Worm (Caenorhabditis elegans) whole organism, young adult: ENCODE measurements around the gene ubc-19.
A peak's percentile ranks its signal among the peaks of the same experiment; 100 is the strongest.

Experiments used
- B0261.1 ChIP-seq: sonication (generic microtip); optimal IDR thresholded peaks from 2 replicates; lab custom pipeline; 2016; ENCODE audit warnings: mild to moderate bottlenecking, missing genetic modification characterization, moderate library complexity, missing compliant biosample characterization
- F10E7.11 ChIP-seq: sonication (generic microtip); optimal IDR thresholded peaks from 2 replicates; lab custom pipeline; 2017; ENCODE audit warnings: mild to moderate bottlenecking, missing genetic modification characterization, moderate library complexity, missing compliant biosample characterization
- F33H1.4 ChIP-seq: fragments of 200-800 bp; sonication (Bioruptor generic); IDR thresholded peaks from 2 replicates; pipeline ENCODE4 v1.3.6; 2022; ENCODE audit warnings: missing genetic modification reagents, missing genetic modification characterization, missing compliant biosample characterization
- F39B2.1 ChIP-seq: fragments of 200-800 bp; sonication (Bioruptor generic); IDR thresholded peaks from 2 replicates; pipeline ENCODE4 v1.3.6; 2022; ENCODE audit warnings: missing genetic modification reagents, missing genetic modification characterization, missing compliant biosample characterization
- K11D2.4 ChIP-seq: fragments of 200-800 bp; sonication (Bioruptor generic); IDR thresholded peaks from 2 replicates; pipeline ENCODE4 v1.3.6; 2022; ENCODE audit warnings: missing genetic modification reagents, missing genetic modification characterization, missing compliant biosample characterization
- T26A5.8 ChIP-seq: sonication (generic microtip); optimal IDR thresholded peaks from 2 replicates; lab custom pipeline; 2016; ENCODE audit warnings: missing genetic modification characterization, missing compliant biosample characterization
- Y53G8AR.9 ChIP-seq: fragments of 200-800 bp; sonication (Bioruptor generic); conservative IDR thresholded peaks from 2 replicates; pipeline ENCODE4 v1.3.6; 2022; ENCODE audit warnings: missing genetic modification reagents, missing genetic modification characterization, missing compliant biosample characterization
- Y56A3A.18 ChIP-seq: fragments of 200-800 bp; sonication (Bioruptor generic); IDR thresholded peaks from 2 replicates; pipeline ENCODE4 v1.3.6; 2022; ENCODE audit warnings: missing genetic modification reagents, missing genetic modification characterization, missing compliant biosample characterization
- Y67H2A.10 ChIP-seq: fragments of 200-800 bp; sonication (Bioruptor generic); conservative IDR thresholded peaks from 2 replicates; pipeline ENCODE4 v1.3.6; 2022; ENCODE audit warnings: missing genetic modification reagents, missing genetic modification characterization, missing compliant biosample characterization
- ama-1 ChIP-seq, 3 experiments: fragments of 150-350 bp in 1 of 3; sonication (generic microtip) in 2 of 3; optimal IDR thresholded peaks; 2 replicates each; lab custom pipeline; 2014 to 2018; ENCODE audit warnings: missing biosample characterization in 2 of 3, missing genetic modification characterization in 2 of 3, missing genetic modification reagents in 2 of 3
- aptf-2 ChIP-seq: fragments of 200-800 bp; sonication (Bioruptor generic); conservative IDR thresholded peaks from 2 replicates; pipeline ENCODE4 v1.3.6; 2022; ENCODE audit warnings: missing genetic modification reagents, missing genetic modification characterization, missing compliant biosample characterization
- athp-1 ChIP-seq: sonication (generic microtip); optimal IDR thresholded peaks from 2 replicates; lab custom pipeline; 2017; ENCODE audit warnings: mild to moderate bottlenecking, missing genetic modification characterization, missing compliant biosample characterization
- attf-5 ChIP-seq: fragments of 200-800 bp; sonication (Bioruptor generic); optimal IDR thresholded peaks from 2 replicates; lab custom pipeline; 2018; ENCODE audit warnings: mild to moderate bottlenecking, missing genetic modification characterization, missing compliant biosample characterization
- bed-1 ChIP-seq: fragments of 200-800 bp; sonication (Bioruptor generic); IDR thresholded peaks from 2 replicates; pipeline ENCODE4 v1.3.6; 2022; ENCODE audit warnings: missing genetic modification reagents, missing genetic modification characterization, missing compliant biosample characterization
- cebp-1 ChIP-seq, 2 experiments: fragments of 200-800 bp in 1 of 2; sonication (Bioruptor generic) in 1 of 2; sonication (generic microtip) in 1 of 2; IDR thresholded peaks in 1 of 2; optimal IDR thresholded peaks in 1 of 2; 2 replicates each; pipeline versions ENCODE4 v1.3.6 to Lab custom; 2017 to 2022; ENCODE audit warnings: missing compliant biosample characterization in 2 of 2, missing genetic modification characterization in 2 of 2, mild to moderate bottlenecking in 1 of 2, missing genetic modification reagents in 1 of 2, moderate library complexity in 1 of 2
- ceh-40 ChIP-seq: fragments of 200-800 bp; sonication (Bioruptor generic); IDR thresholded peaks from 2 replicates; pipeline ENCODE4 v1.3.6; 2022; ENCODE audit warnings: missing genetic modification characterization, missing compliant biosample characterization
- chd-7 ChIP-seq: sonication (generic microtip); optimal IDR thresholded peaks from 2 replicates; lab custom pipeline; 2016; ENCODE audit warnings: mild to moderate bottlenecking, missing genetic modification characterization, moderate library complexity, missing compliant biosample characterization
- dox-1 ChIP-seq: fragments of 200-800 bp; sonication (Bioruptor generic); IDR thresholded peaks from 2 replicates; pipeline ENCODE4 v1.3.6; 2022; ENCODE audit warnings: missing genetic modification reagents, missing genetic modification characterization, missing compliant biosample characterization
- dpl-1 ChIP-seq: fragments of 150-350 bp; optimal IDR thresholded peaks from 2 replicates; lab custom pipeline; 2014; ENCODE audit warnings: missing biosample characterization, missing genetic modification reagents, missing genetic modification characterization
- efl-1 ChIP-seq: fragments of 150-350 bp; optimal IDR thresholded peaks from 2 replicates; lab custom pipeline; 2014; ENCODE audit warnings: missing biosample characterization, missing genetic modification reagents, missing genetic modification characterization
- egl-18 ChIP-seq: fragments of 200-800 bp; sonication (Bioruptor generic); IDR thresholded peaks from 2 replicates; pipeline ENCODE4 v1.3.6; 2022; ENCODE audit warnings: missing genetic modification reagents, missing genetic modification characterization, missing compliant biosample characterization
- egrh-3 ChIP-seq: fragments of 200-800 bp; sonication (Bioruptor generic); IDR thresholded peaks from 2 replicates; pipeline ENCODE4 v1.3.6; 2022; ENCODE audit warnings: missing genetic modification reagents, missing genetic modification characterization, missing compliant biosample characterization
- ets-4 ChIP-seq: fragments of 200-800 bp; sonication (Bioruptor generic); optimal IDR thresholded peaks from 2 replicates; lab custom pipeline; 2018; ENCODE audit warnings: mild to moderate bottlenecking, missing genetic modification characterization, missing compliant biosample characterization
- hlh-26 ChIP-seq: fragments of 200-800 bp; sonication (Bioruptor generic); conservative IDR thresholded peaks from 2 replicates; pipeline ENCODE4 v1.3.6; 2022; ENCODE audit warnings: missing genetic modification reagents, missing genetic modification characterization, missing compliant biosample characterization
- let-526 ChIP-seq: fragments of 200-800 bp; sonication (Bioruptor generic); IDR thresholded peaks from 2 replicates; pipeline ENCODE4 v1.3.6; 2022; ENCODE audit warnings: missing genetic modification reagents, missing genetic modification characterization, missing compliant biosample characterization
- lin-26 ChIP-seq: fragments of 200-800 bp; sonication (Bioruptor generic); IDR thresholded peaks from 2 replicates; pipeline ENCODE4 v1.3.6; 2022; ENCODE audit warnings: missing genetic modification reagents, missing genetic modification characterization, missing compliant biosample characterization
- lin-40 ChIP-seq: sonication (generic microtip); optimal IDR thresholded peaks from 2 replicates; lab custom pipeline; 2016; ENCODE audit warnings: missing genetic modification characterization, mild to moderate bottlenecking, missing compliant biosample characterization, missing genotype, missing genetic modification reagents
- madf-8 ChIP-seq: fragments of 200-800 bp; sonication (Bioruptor generic); conservative IDR thresholded peaks from 2 replicates; pipeline ENCODE4 v1.3.6; 2022; ENCODE audit warnings: missing genetic modification reagents, missing genetic modification characterization, missing compliant biosample characterization
- mcd-1 ChIP-seq: fragments of 200-800 bp; sonication (Bioruptor generic); IDR thresholded peaks from 2 replicates; pipeline ENCODE4 v1.3.6; 2022; ENCODE audit warnings: missing genetic modification reagents, missing genetic modification characterization, missing compliant biosample characterization
- mes-4 ChIP-seq: sonication (generic microtip); optimal IDR thresholded peaks from 2 replicates; lab custom pipeline; 2016; ENCODE audit warnings: missing genotype, missing genetic modification characterization, missing compliant biosample characterization
- nhr-27 ChIP-seq: fragments of 200-800 bp; sonication (Bioruptor generic); optimal IDR thresholded peaks from 2 replicates; lab custom pipeline; 2018; ENCODE audit warnings: mild to moderate bottlenecking, missing genetic modification characterization, moderate library complexity, missing compliant biosample characterization
- repo-1 ChIP-seq: sonication (generic microtip); optimal IDR thresholded peaks from 2 replicates; lab custom pipeline; 2017; ENCODE audit warnings: mild to moderate bottlenecking, missing genetic modification characterization, missing compliant biosample characterization
- snpc-1.1 ChIP-seq: sonication (generic microtip); optimal IDR thresholded peaks from 2 replicates; lab custom pipeline; 2017; ENCODE audit warnings: missing genetic modification characterization, mild to moderate bottlenecking, missing compliant biosample characterization, antibody characterized with exemption, moderate library complexity, missing genotype, missing genetic modification reagents; ENCODE audit not compliant: insufficient read depth
- unc-130 ChIP-seq: sonication (generic microtip); optimal IDR thresholded peaks from 2 replicates; lab custom pipeline; 2016; ENCODE audit warnings: missing genetic modification reagents, missing genetic modification characterization, missing compliant biosample characterization
- xnd-1 ChIP-seq: sonication (generic microtip); optimal IDR thresholded peaks from 2 replicates; lab custom pipeline; 2016; ENCODE audit warnings: missing genotype, missing genetic modification reagents, missing genetic modification characterization, missing compliant biosample characterization
- zfh-2 ChIP-seq: fragments of 200-800 bp; sonication (Bioruptor generic); conservative IDR thresholded peaks from 2 replicates; pipeline ENCODE4 v1.3.6; 2022; ENCODE audit warnings: missing genetic modification reagents, missing genetic modification characterization, missing compliant biosample characterization
- zim-3 ChIP-seq: sonication (generic microtip); optimal IDR thresholded peaks from 2 replicates; lab custom pipeline; 2017; ENCODE audit warnings: mild to moderate bottlenecking, missing genetic modification characterization, moderate library complexity, missing compliant biosample characterization
- ztf-22 ChIP-seq: fragments of 200-800 bp; sonication (Bioruptor generic); optimal IDR thresholded peaks from 2 replicates; lab custom pipeline; 2018; ENCODE audit warnings: mild to moderate bottlenecking, missing genetic modification characterization, moderate library complexity, missing compliant biosample characterization
- ztf-25 ChIP-seq: fragments of 200-800 bp; sonication (Bioruptor generic); IDR thresholded peaks from 2 replicates; pipeline ENCODE4 v1.3.6; 2022; ENCODE audit warnings: missing genetic modification reagents, missing genetic modification characterization, missing compliant biosample characterization
- ztf-26 ChIP-seq: sonication (generic microtip); optimal IDR thresholded peaks from 2 replicates; lab custom pipeline; 2017; ENCODE audit warnings: missing genetic modification characterization, missing compliant biosample characterization
- ztf-28 ChIP-seq: fragments of 200-800 bp; sonication (Bioruptor generic); IDR thresholded peaks from 2 replicates; pipeline ENCODE4 v1.3.6; 2022; ENCODE audit warnings: missing genetic modification reagents, missing genetic modification characterization, missing compliant biosample characterization
- ztf-3 ChIP-seq: fragments of 200-800 bp; sonication (Bioruptor generic); optimal IDR thresholded peaks from 2 replicates; lab custom pipeline; 2018; ENCODE audit warnings: mild to moderate bottlenecking, missing genetic modification characterization, missing compliant biosample characterization

Gene ubc-19

ce11 chrV:18639601-18640354 lies 49.8 kb downstream of the ubc-19 start, which contains the start of gene egas-1:
egas-1 (plus strand) TSS chrV:18640304.
- TF ChIP-seq egl-18 (no peak), ztf-26 (peak; percentile 61), bed-1 (peak; percentile 95), mes-4 (tag; lab: Kevin White, UChicago) (no peak), ztf-25 (GFP tag; lab: Robert Waterston, UW) (no peak), Y67H2A.10 (GFP tag; lab: Robert Waterston, UW) (no peak), lin-26 (GFP tag; lab: Robert Waterston, UW) (peak; percentile 88), lin-40 (tag; lab: Kevin White, UChicago) (peak; percentile 42), hlh-26 (GFP tag; lab: Robert Waterston, UW) (no peak), repo-1 (peak; percentile 36), nhr-27 (peak; percentile 59), T26A5.8 (tag; lab: Kevin White, UChicago) (no peak), chd-7 (tag; lab: Kevin White, UChicago) (no peak), ama-1 (optimal IDR thresholded peaks at IDR 0.05; lab: Kevin White, UChicago) (peak; percentile 67), ama-1 (GFP tag; optimal IDR thresholded peaks at IDR 0.05; lab: Kevin White, UChicago) (peak in 1 of 2 experiments; percentile 13), F39B2.1 (GFP tag; lab: Robert Waterston, UW) (0 out of 2 replicates have a peak, but pooled peaks have one; percentile 16)

DNA sequence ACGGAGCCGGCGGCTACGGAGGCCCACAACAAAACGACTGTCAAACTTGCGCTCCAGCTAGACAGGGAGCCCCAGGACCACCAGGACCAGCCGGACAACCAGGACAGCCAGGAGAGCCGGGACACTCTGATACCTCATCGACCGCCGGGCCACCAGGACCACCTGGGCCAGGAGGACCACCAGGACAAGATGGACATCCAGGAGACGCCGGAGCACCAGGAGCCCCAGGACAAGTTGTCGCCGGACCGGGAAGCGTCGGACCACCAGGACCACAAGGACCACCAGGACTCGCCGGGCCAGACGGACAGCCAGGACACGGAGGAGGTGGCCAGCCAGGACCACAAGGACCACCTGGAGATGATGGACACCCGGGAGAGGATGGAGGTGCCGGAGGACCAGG lies 50.5 kb downstream of the ubc-19 start:
- TF ChIP-seq ztf-3 (GFP tag; lab: Kevin White, UChicago) (no peak), aptf-2 (no peak), madf-8 (GFP tag; lab: Robert Waterston, UW) (no peak), Y53G8AR.9 (GFP tag; lab: Robert Waterston, UW) (no peak), lin-26 (GFP tag; lab: Robert Waterston, UW) (0 out of 2 replicates have a peak, but pooled peaks have one; percentile 75), zfh-2 (GFP tag; lab: Robert Waterston, UW) (peak; percentile 93), K11D2.4 (GFP tag; lab: Robert Waterston, UW) (0 out of 2 replicates have a peak, but pooled peaks have one; percentile 14), unc-130 (GFP tag; lab: Kevin White, UChicago) (no peak), mcd-1 (GFP tag; lab: Robert Waterston, UW) (peak; percentile 27; the same call in 1 of the 2 replicates), hlh-26 (GFP tag; lab: Robert Waterston, UW) (no peak), F33H1.4 (no peak), dox-1 (GFP tag; lab: Robert Waterston, UW) (peak; percentile 23; the same call in 1 of the 2 replicates), zim-3 (tag; lab: Kevin White, UChicago) (no peak), xnd-1 (tag; lab: Kevin White, UChicago) (no peak), let-526 (GFP tag; lab: Robert Waterston, UW) (no peak), egrh-3 (GFP tag; lab: Robert Waterston, UW) (peak; percentile 96)

- TF ChIP-seq ama-1 (optimal IDR thresholded peaks at IDR 0.05; lab: Kevin White, UChicago) (peak; percentile 74), ama-1 (GFP tag; optimal IDR thresholded peaks at IDR 0.05; lab: Kevin White, UChicago) (no peak), Y56A3A.18 (GFP tag; lab: Robert Waterston, UW) (no peak), zim-3 (tag; lab: Kevin White, UChicago) (peak; percentile 67), attf-5 (GFP tag; lab: Kevin White, UChicago) (no peak), ztf-28 (GFP tag; lab: Robert Waterston, UW) (no peak), snpc-1.1 (tag; lab: Kevin White, UChicago) (no peak), dpl-1 (no peak), Y67H2A.10 (GFP tag; lab: Robert Waterston, UW) (no peak), mes-4 (tag; lab: Kevin White, UChicago) (no peak), athp-1 (tag; lab: Kevin White, UChicago) (no peak), ztf-22 (GFP tag; lab: Kevin White, UChicago) (no peak), ets-4 (GFP tag; lab: Kevin White, UChicago) (no peak), ceh-40 (GFP tag; lab: Robert Waterston, UW) (no peak), egrh-3 (GFP tag; lab: Robert Waterston, UW) (no peak), F10E7.11 (tag; lab: Kevin White, UChicago) (no peak), lin-40 (tag; lab: Kevin White, UChicago) (peak; percentile 63), chd-7 (tag; lab: Kevin White, UChicago) (no peak), efl-1 (GFP tag; lab: Kevin White, UChicago) (no peak), B0261.1 (tag; lab: Kevin White, UChicago) (no peak), cebp-1 (GFP tag; IDR thresholded peaks at IDR 0.05; lab: Robert Waterston, UW) (no peak), cebp-1 (tag; optimal IDR thresholded peaks at IDR 0.05; lab: Kevin White, UChicago) (no peak)
Measured at ce11 chrV:18638367-18638873, 51.1 kb downstream of the ubc-19 start, which contains the start of gene col-42. col-42 (plus strand) TSS chrV:18638484.
